Worm (Caenorhabditis elegans) whole organism, early embryonic: Measurements from ENCODE around the gene spc-2.

Source experiments
- B0310.2 ChIP-seq: sonication (generic microtip); optimal IDR thresholded peaks from 2 replicates; lab custom pipeline; 2016; ENCODE audit warnings: mild to moderate bottlenecking, missing genetic modification characterization, missing compliant biosample characterization
- aly-1 ChIP-seq: sonication (generic microtip); optimal IDR thresholded peaks from 2 replicates; lab custom pipeline; 2016; ENCODE audit warnings: missing genetic modification characterization, missing compliant biosample characterization
- ama-1 ChIP-seq: fragments of 150-350 bp; optimal IDR thresholded peaks from 2 replicates; lab custom pipeline; 2014
- ceh-13 ChIP-seq: fragments of 200-800 bp; sonication (Bioruptor generic); optimal IDR thresholded peaks from 2 replicates; lab custom pipeline; 2018; ENCODE audit warnings: mild to moderate bottlenecking, missing genetic modification characterization, missing compliant biosample characterization
- ets-7 ChIP-seq: sonication (generic microtip); optimal IDR thresholded peaks from 2 replicates; lab custom pipeline; 2016; ENCODE audit warnings: missing genotype, missing genetic modification characterization, missing compliant biosample characterization
- flt-1 ChIP-seq: fragments of 200-800 bp; sonication (Bioruptor generic); IDR thresholded peaks from 2 replicates; pipeline ENCODE4 v1.3.6; 2022; ENCODE audit warnings: missing genetic modification characterization, missing compliant biosample characterization
- hmbx-1 ChIP-seq: sonication (generic microtip); optimal IDR thresholded peaks from 2 replicates; lab custom pipeline; 2016; ENCODE audit warnings: mild to moderate bottlenecking, missing genetic modification characterization, missing compliant biosample characterization
- hmg-4 ChIP-seq: fragments of 200-800 bp; sonication (Bioruptor generic); optimal IDR thresholded peaks from 2 replicates; lab custom pipeline; 2018; ENCODE audit warnings: mild to moderate bottlenecking, missing genetic modification characterization, missing compliant biosample characterization
- hnd-1 ChIP-seq: sonication (generic microtip); optimal IDR thresholded peaks from 2 replicates; lab custom pipeline; 2016; ENCODE audit warnings: missing genetic modification characterization, missing compliant biosample characterization
- scrt-1 ChIP-seq: fragments of 200-800 bp; sonication (Bioruptor generic); IDR thresholded peaks from 2 replicates; pipeline ENCODE4 v1.3.6; 2022; ENCODE audit warnings: missing genetic modification characterization, missing compliant biosample characterization
- sea-1 ChIP-seq: fragments of 200-800 bp; sonication (Bioruptor generic); conservative IDR thresholded peaks from 2 replicates; pipeline ENCODE4 v1.3.6; 2022; ENCODE audit warnings: missing genetic modification characterization, missing compliant biosample characterization
- tbx-11 ChIP-seq: fragments of 200-800 bp; sonication (Bioruptor generic); IDR thresholded peaks from 2 replicates; pipeline ENCODE4 v1.3.6; 2022; ENCODE audit warnings: missing genetic modification characterization, missing compliant biosample characterization
- tbx-37 ChIP-seq: fragments of 200-800 bp; sonication (Bioruptor generic); conservative IDR thresholded peaks from 2 replicates; pipeline ENCODE4 v1.3.6; 2022; ENCODE audit warnings: missing genetic modification reagents, missing genetic modification characterization, missing compliant biosample characterization
- tra-4 ChIP-seq: sonication (generic microtip); optimal IDR thresholded peaks from 2 replicates; lab custom pipeline; 2017; ENCODE audit warnings: missing genetic modification characterization, missing compliant biosample characterization

DNA sequence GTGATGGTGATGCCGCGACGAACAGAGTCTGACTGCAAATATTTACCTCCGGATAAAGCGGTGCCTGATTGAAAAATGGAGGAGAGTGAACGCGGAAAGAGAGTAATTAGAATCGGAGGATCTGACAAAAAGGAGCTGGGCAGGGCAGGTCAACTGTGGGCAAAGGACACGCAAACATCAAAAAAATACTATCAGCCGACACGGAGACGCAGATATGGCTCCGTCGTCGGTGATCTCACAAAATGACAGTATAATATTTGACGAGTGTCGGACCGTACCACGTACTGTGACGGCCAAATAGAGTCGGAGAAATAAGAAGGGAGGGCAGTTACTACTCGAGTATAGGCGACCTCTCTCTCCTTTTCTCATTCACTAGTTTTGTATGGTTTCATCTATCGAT lies 49.2 kb upstream of the spc-2 start:
- no peak for TF ChIP-seq ama-1 (lab: Kevin White, UChicago)
- no peak for TF ChIP-seq tbx-37
- no peak for TF ChIP-seq hmbx-1 (tag; lab: Kevin White, UChicago)
- peak; percentile 51 for TF ChIP-seq hmg-4 (GFP tag; lab: Kevin White, UChicago)
- no peak for TF ChIP-seq tbx-11 (GFP tag; lab: Robert Waterston, UW)
- no peak for TF ChIP-seq sea-1
- TF ChIP-seq B0310.2 (tag; lab: Kevin White, UChicago), result no peak
- no peak for TF ChIP-seq aly-1 (tag; lab: Kevin White, UChicago)
- TF ChIP-seq scrt-1 (GFP tag; lab: Robert Waterston, UW), result no peak
- no peak for TF ChIP-seq flt-1 (GFP tag; lab: Robert Waterston, UW)
- TF ChIP-seq ceh-13, result no peak
- TF ChIP-seq hnd-1 (tag; lab: Kevin White, UChicago), result no peak
- no peak for TF ChIP-seq tra-4 (tag; lab: Kevin White, UChicago)
- no peak for TF ChIP-seq ets-7 (tag; lab: Kevin White, UChicago)
